Worm (Caenorhabditis elegans): ENCODE measurements around the gene Y45F3A.9.
A peak's percentile ranks its signal among the peaks of the same experiment; 100 is the strongest.

The Y45F3A.9 gene

ce11 chrIII:10612333-10612732 is 17.4 kb upstream of the Y45F3A.9 start, which contains the start of gene Y39A1A.24:
TSS of gene Y39A1A.24 (plus strand) at chrIII:10612633.
- no peak for TF ChIP-seq egl-27 (tag; optimal IDR thresholded peaks at IDR 0.05)
- TF ChIP-seq C16A3.4 (tag; optimal IDR thresholded peaks at IDR 0.05): no peak
- no peak for TF ChIP-seq elt-3 (tag; optimal IDR thresholded peaks at IDR 0.05)
- TF ChIP-seq lsy-2 (tag; optimal IDR thresholded peaks at IDR 0.05): no peak

DNA sequence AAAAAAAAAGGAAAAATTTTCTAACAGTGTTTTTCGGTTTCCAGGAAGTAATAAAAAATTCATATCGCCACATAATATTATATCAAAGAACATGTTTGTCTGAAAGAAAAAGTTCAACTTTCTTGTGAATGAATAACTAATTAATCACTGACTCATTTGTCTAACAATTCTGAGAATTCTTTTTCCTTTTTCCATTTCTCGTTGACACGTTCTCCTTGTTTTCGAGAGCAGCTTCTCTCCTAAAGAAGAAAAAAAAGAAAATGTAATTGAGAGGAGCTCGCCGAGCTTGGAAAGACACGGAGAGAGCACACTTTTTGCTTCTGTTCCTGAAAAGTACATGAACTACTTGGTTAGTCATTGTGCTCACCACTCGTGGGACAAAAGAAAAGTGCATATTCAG is 13.2 kb upstream of the Y45F3A.9 start:
- TF ChIP-seq nhr-71 (tag; optimal IDR thresholded peaks at IDR 0.05): peak; percentile 41
- TF ChIP-seq aly-2 (tag; optimal IDR thresholded peaks at IDR 0.05): no peak
- TF ChIP-seq C04F5.9 (tag; optimal IDR thresholded peaks at IDR 0.05): no peak
- no peak for TF ChIP-seq nhr-77 (tag; optimal IDR thresholded peaks at IDR 0.05)
- no peak for TF ChIP-seq jun-1 (tag; optimal IDR thresholded peaks at IDR 0.05)
- TF ChIP-seq hlh-4 (tag; optimal IDR thresholded peaks at IDR 0.05): no peak
- TF ChIP-seq fkh-8 (tag; optimal IDR thresholded peaks at IDR 0.05): peak; percentile 54
- no peak for TF ChIP-seq ceh-63 (GFP tag; optimal IDR thresholded peaks at IDR 0.05)
- peak; percentile 13 for TF ChIP-seq egl-13 (tag; optimal IDR thresholded peaks at IDR 0.05)
- no peak for TF ChIP-seq unc-98 (GFP tag; IDR thresholded peaks at IDR 0.05)
- TF ChIP-seq nhr-11 (tag; optimal IDR thresholded peaks at IDR 0.05): no peak
- TF ChIP-seq alr-1 (tag; optimal IDR thresholded peaks at IDR 0.05; ENCODE audit: borderline replicate concordance): no peak
- no peak for TF ChIP-seq lin-39 (tag; optimal IDR thresholded peaks at IDR 0.05)
- TF ChIP-seq lin-15B (tag; optimal IDR thresholded peaks at IDR 0.05): no peak
- no peak for TF ChIP-seq mdl-1 (tag; optimal IDR thresholded peaks at IDR 0.05)
- no peak for TF ChIP-seq unc-62 (GFP tag; optimal IDR thresholded peaks at IDR 0.05)
- no peak for TF ChIP-seq fkh-4 (tag; optimal IDR thresholded peaks at IDR 0.05; ENCODE audit: borderline replicate concordance)
- TF ChIP-seq sup-37 (GFP tag; optimal IDR thresholded peaks at IDR 0.05): no peak
- TF ChIP-seq rnt-1 (tag; optimal IDR thresholded peaks at IDR 0.05): no peak
- TF ChIP-seq tlp-1 (tag; optimal IDR thresholded peaks at IDR 0.05): no peak
- no peak for TF ChIP-seq nhr-84 (tag; optimal IDR thresholded peaks at IDR 0.05)
- TF ChIP-seq xbp-1 (tag; optimal IDR thresholded peaks at IDR 0.05): no peak
- TF ChIP-seq pax-3 (tag; optimal IDR thresholded peaks at IDR 0.05): no peak
- no peak for TF ChIP-seq zip-4 (GFP tag; optimal IDR thresholded peaks at IDR 0.05)
- peak; percentile 69 for TF ChIP-seq dsc-1 (tag; optimal IDR thresholded peaks at IDR 0.05)
- TF ChIP-seq ets-5 (GFP tag; IDR thresholded peaks at IDR 0.05): no peak
- TF ChIP-seq efl-3 (GFP tag; optimal IDR thresholded peaks at IDR 0.05): no peak
- TF ChIP-seq aha-1 (tag; optimal IDR thresholded peaks at IDR 0.05): no peak
- TF ChIP-seq fos-1 (tag; optimal IDR thresholded peaks at IDR 0.05): no peak
- no peak for TF ChIP-seq snpc-4 (tag; optimal IDR thresholded peaks at IDR 0.05)
- TF ChIP-seq fkh-10 (GFP tag; optimal IDR thresholded peaks at IDR 0.05): no peak
- no peak for TF ChIP-seq unc-130 (tag; optimal IDR thresholded peaks at IDR 0.05)
- TF ChIP-seq sox-4 (tag; optimal IDR thresholded peaks at IDR 0.05): no peak
- TF ChIP-seq elt-2 (tag; optimal IDR thresholded peaks at IDR 0.05): no peak
- no peak for TF ChIP-seq lin-13 (GFP tag; optimal IDR thresholded peaks at IDR 0.05)
- peak; percentile 51 for TF ChIP-seq unc-86 (tag; optimal IDR thresholded peaks at IDR 0.05)
- TF ChIP-seq lin-14 (GFP tag; optimal IDR thresholded peaks at IDR 0.05): no peak
- TF ChIP-seq efl-1 (optimal IDR thresholded peaks at IDR 0.05): no peak
- TF ChIP-seq efl-1 (GFP tag; optimal IDR thresholded peaks at IDR 0.05 in 1 of 2): peak in 1 of 2 experiments; percentile 86
- no peak for TF ChIP-seq ceh-90 (tag; optimal IDR thresholded peaks at IDR 0.05)
- no peak for TF ChIP-seq sptf-1 (tag; optimal IDR thresholded peaks at IDR 0.05)
- peak; percentile 36 for TF ChIP-seq nhr-47 (tag; optimal IDR thresholded peaks at IDR 0.05)
- no peak for TF ChIP-seq unc-30 (tag; optimal IDR thresholded peaks at IDR 0.05)

All from whole organism, L1 larva.